Fruit fly (Drosophila melanogaster): ENCODE results near the gene Septin4.
A peak's percentile ranks its signal among the peaks of the same experiment; 100 is the strongest.

Septin4 gene

dm6 chrX:16670691-16671481, 24.1 kb downstream of the Septin4 start (continued):
- TF ChIP-seq shn (GFP tag; optimal IDR thresholded peaks at IDR 0.05) (peak; percentile 3), Fer3 (tag; optimal IDR thresholded peaks at IDR 0.05) (peak; percentile 28), CG15696 (tag; optimal IDR thresholded peaks at IDR 0.05) (no peak), Dip3 (GFP tag; optimal IDR thresholded peaks at IDR 0.05) (peak; percentile 8), CG4328 (GFP tag; optimal IDR thresholded peaks at IDR 0.05) (no peak), Doc2 (GFP tag; IDR thresholded peaks at IDR 0.05) (no peak), CG4404 (GFP tag; IDR thresholded peaks at IDR 0.05) (no peak), odd (GFP tag; optimal IDR thresholded peaks at IDR 0.05) (no peak), lab (GFP tag; optimal IDR thresholded peaks at IDR 0.05) (peak; percentile 38), CG15269 (tag; optimal IDR thresholded peaks at IDR 0.05) (peak; percentile 55), vnd (GFP tag; IDR thresholded peaks at IDR 0.05; ENCODE audit: partially characterized antibody) (no peak), tap (tag; optimal IDR thresholded peaks at IDR 0.05) (no peak), lilli (GFP tag; optimal IDR thresholded peaks at IDR 0.05) (no peak), ase (GFP tag; IDR thresholded peaks at IDR 0.05) (no peak), CG33213 (GFP tag; optimal IDR thresholded peaks at IDR 0.05) (no peak), H15 (GFP tag; IDR thresholded peaks at IDR 0.05) (no peak), Jarid2 (GFP tag; optimal IDR thresholded peaks at IDR 0.05) (no peak), dpn (GFP tag; optimal IDR thresholded peaks at IDR 0.05) (peak in 1 of 2 experiments; percentile 48), CG8359 (GFP tag; optimal IDR thresholded peaks at IDR 0.05; ENCODE audit: borderline replicate concordance) (no peak), CG13287 (GFP tag; IDR thresholded peaks at IDR 0.05; ENCODE audit: partially characterized antibody) (no peak), CG7987 (GFP tag; optimal IDR thresholded peaks at IDR 0.05) (no peak), CG6654 (GFP tag; optimal IDR thresholded peaks at IDR 0.05) (no peak), sens (GFP tag) (peak; percentile 60), CG11723 (GFP tag; optimal IDR thresholded peaks at IDR 0.05) (no peak), Asciz (GFP tag; optimal IDR thresholded peaks at IDR 0.05) (no peak), E2f1 (GFP tag; IDR thresholded peaks at IDR 0.05) (no peak), CG1603 (tag; optimal IDR thresholded peaks at IDR 0.05) (peak; percentile 56), salm (tag; optimal IDR thresholded peaks at IDR 0.05) (no peak), crp (GFP tag; optimal IDR thresholded peaks at IDR 0.05) (no peak), stc (GFP tag; IDR thresholded peaks at IDR 0.05) (no peak), NC2β (GFP tag; optimal IDR thresholded peaks at IDR 0.05) (no peak), Chrac-16 (GFP tag; optimal IDR thresholded peaks at IDR 0.05) (no peak), PHDP (tag; optimal IDR thresholded peaks at IDR 0.05) (peak; percentile 41), pan (optimal IDR thresholded peaks at IDR 0.05) (no peak), pan (GFP tag; optimal IDR thresholded peaks at IDR 0.05 in 1 of 2, IDR thresholded peaks at IDR 0.05 in 1 of 2) (peak in 1 of 2 experiments; percentile 39), ato (GFP tag; IDR thresholded peaks at IDR 0.05; ENCODE audit: partially characterized antibody) (no peak), hb (GFP tag; IDR thresholded peaks at IDR 0.05; ENCODE audit: partially characterized antibody) (no peak), Hr51 (GFP tag; optimal IDR thresholded peaks at IDR 0.05) (peak in 1 of 2 experiments; percentile 49)

- peak; percentile 18 for TF ChIP-seq CG17385 (GFP tag; optimal IDR thresholded peaks at IDR 0.05)
- peak; percentile 69 for TF ChIP-seq grau (tag; optimal IDR thresholded peaks at IDR 0.05)
- no peak for TF ChIP-seq CG8478 (optimal IDR thresholded peaks at IDR 0.05)
- no peak for TF ChIP-seq CG18011 (GFP tag; optimal IDR thresholded peaks at IDR 0.05)
- TF ChIP-seq CG13424 (tag; optimal IDR thresholded peaks at IDR 0.05): no peak
- TF ChIP-seq CG10565 (GFP tag; optimal IDR thresholded peaks at IDR 0.05): no peak
- TF ChIP-seq CoRest (tag; optimal IDR thresholded peaks at IDR 0.05): peak; percentile 17
- peak; percentile 29 for TF ChIP-seq phol (tag; optimal IDR thresholded peaks at IDR 0.05)
- peak; percentile 43 for TF ChIP-seq CG11504 (tag; optimal IDR thresholded peaks at IDR 0.05)
- TF ChIP-seq nmo (GFP tag; optimal IDR thresholded peaks at IDR 0.05): peak; percentile 6
- peak; percentile 51 for TF ChIP-seq gem (tag; optimal IDR thresholded peaks at IDR 0.05)
- no peak for TF ChIP-seq gfzf (GFP tag; optimal IDR thresholded peaks at IDR 0.05)
- TF ChIP-seq dmrt99B (tag; optimal IDR thresholded peaks at IDR 0.05): peak; percentile 52
Observed at dm6 chrX:16670262-16670661, 24.7 kb downstream of the Septin4 start.

All from whole organism, embryonic.